Worm (Caenorhabditis elegans) whole organism, L4 larva: ENCODE results near the gene col-78.

ENCODE experiments used
- R02D3.7 ChIP-seq: fragments of 150-350 bp; sonication (generic microtip); optimal IDR thresholded peaks from 3 replicates; lab custom pipeline; 2014; ENCODE audit warnings: missing biosample characterization, missing genetic modification characterization
- aly-2 ChIP-seq: sonication (generic microtip); optimal IDR thresholded peaks from 2 replicates; lab custom pipeline; 2018; ENCODE audit warnings: missing biosample characterization, missing genetic modification characterization
- arid-1 ChIP-seq: fragments of 200-800 bp; sonication (Bioruptor generic); conservative IDR thresholded peaks from 2 replicates; pipeline ENCODE4 v1.3.6; 2022; ENCODE audit warnings: missing genetic modification reagents, missing genetic modification characterization, missing compliant biosample characterization
- ceh-82 ChIP-seq: sonication (generic microtip); optimal IDR thresholded peaks from 2 replicates; lab custom pipeline; 2017; ENCODE audit warnings: missing biosample characterization, missing genetic modification characterization
- ces-1 ChIP-seq: fragments of 150-350 bp; sonication (generic microtip); optimal IDR thresholded peaks from 4 replicates; lab custom pipeline; 2014; ENCODE audit warnings: missing biosample characterization, missing genetic modification reagents, missing genetic modification characterization
- daf-19 ChIP-seq: fragments of 200-800 bp; sonication (Bioruptor generic); conservative IDR thresholded peaks from 2 replicates; pipeline ENCODE4 v1.3.6; 2022; ENCODE audit warnings: missing genetic modification characterization, missing compliant biosample characterization
- dpl-1 ChIP-seq: fragments of 150-350 bp; optimal IDR thresholded peaks from 2 replicates; lab custom pipeline; 2014; ENCODE audit warnings: missing biosample characterization, missing genetic modification reagents, missing genetic modification characterization
- lin-13 ChIP-seq: fragments of 150-350 bp; optimal IDR thresholded peaks from 2 replicates; lab custom pipeline; 2014; ENCODE audit warnings: missing biosample characterization, missing genetic modification reagents, missing genetic modification characterization
- mes-2 ChIP-seq: sonication (generic microtip); optimal IDR thresholded peaks from 2 replicates; lab custom pipeline; 2016; ENCODE audit warnings: missing genotype, mild to moderate bottlenecking, missing genetic modification characterization, missing compliant biosample characterization; ENCODE audit not compliant: poor library complexity, severe bottlenecking
- nhr-11 ChIP-seq: fragments of 150-350 bp; optimal IDR thresholded peaks from 2 replicates; lab custom pipeline; 2014; ENCODE audit warnings: missing biosample characterization, missing genetic modification characterization
- nhr-237 ChIP-seq: sonication (generic microtip); optimal IDR thresholded peaks from 2 replicates; lab custom pipeline; 2017; ENCODE audit warnings: missing biosample characterization, missing genetic modification characterization
- nhr-42 ChIP-seq: fragments of 200-800 bp; sonication (Bioruptor generic); IDR thresholded peaks from 2 replicates; pipeline ENCODE4 v1.3.6; 2022; ENCODE audit warnings: missing genetic modification characterization, missing compliant biosample characterization
- tra-1 ChIP-seq: fragments of 200-800 bp; sonication (Bioruptor generic); IDR thresholded peaks from 2 replicates; pipeline ENCODE4 v1.3.6; 2022; ENCODE audit warnings: missing genetic modification reagents, missing genetic modification characterization, missing compliant biosample characterization
- unc-130 ChIP-seq: sonication (generic microtip); optimal IDR thresholded peaks from 2 replicates; lab custom pipeline; 2016; ENCODE audit warnings: missing genetic modification reagents, missing genetic modification characterization, missing compliant biosample characterization

- TF ChIP-seq nhr-42 (GFP tag; lab: Robert Waterston, UW) (no peak), nhr-11 (no peak), unc-130 (GFP tag; lab: Kevin White, UChicago) (no peak), mes-2 (tag; lab: Kevin White, UChicago) (no peak), arid-1 (GFP tag; lab: Robert Waterston, UW) (no peak), lin-13 (GFP tag; lab: Kevin White, UChicago) (no peak), ceh-82 (tag; lab: Kevin White, UChicago) (no peak), nhr-237 (tag; lab: Kevin White, UChicago) (no peak), aly-2 (no peak), tra-1 (GFP tag; lab: Robert Waterston, UW) (0 out of 2 replicates have a peak, but pooled peaks have one; percentile 60), dpl-1 (GFP tag; lab: Kevin White, UChicago) (no peak), R02D3.7 (tag; lab: Kevin White, UChicago) (no peak), ces-1 (no peak), daf-19 (GFP tag; lab: Robert Waterston, UW) (no peak)
Observed at ce11 chrII:9165762-9166460, 13.6 kb downstream of the col-78 start, which contains the start of gene W07A12.8.
